Worm (Caenorhabditis elegans): Measurements from ENCODE around the gene mul-1.

DNA sequence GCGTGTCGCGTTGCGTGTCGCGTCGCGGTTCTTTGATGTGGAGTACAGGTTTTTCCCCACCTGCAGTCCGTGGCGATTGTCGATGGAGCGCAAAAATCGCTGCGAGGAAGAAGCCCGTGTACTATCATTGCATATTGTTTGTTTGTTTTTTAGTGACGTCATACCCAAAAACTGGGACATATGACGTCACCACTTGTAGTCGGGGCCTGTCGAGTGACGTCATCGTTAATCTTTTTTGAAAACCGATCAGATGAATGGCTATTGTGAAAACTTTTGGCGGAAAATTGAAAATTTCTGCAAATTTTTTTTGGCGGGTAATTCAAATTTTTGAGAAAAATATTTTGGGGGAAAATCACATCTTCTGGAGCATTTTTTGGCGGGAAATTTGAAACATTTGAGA is 44.3 kb upstream of the mul-1 start:
- TF ChIP-seq flt-1 (GFP tag; IDR thresholded peaks at IDR 0.05) (no peak), ref-1 (GFP tag; conservative IDR thresholded peaks at IDR 0.05) (no peak), med-1 (GFP tag; optimal IDR thresholded peaks at IDR 0.05; ENCODE audit: insufficient read depth) (no peak), ztf-23 (GFP tag; IDR thresholded peaks at IDR 0.05) (no peak)
